Worm (Caenorhabditis elegans) whole organism, mixed stage, embryonic: ENCODE data around the gene Y69A2AR.46.

Source experiments
- M03D4.4 ChIP-seq: sonication (generic microtip); optimal IDR thresholded peaks from 2 replicates; lab custom pipeline; 2017; ENCODE audit warnings: mild to moderate bottlenecking, missing genetic modification characterization, missing compliant biosample characterization
- bed-3 ChIP-seq: fragments of 200-800 bp; sonication (Bioruptor generic); optimal IDR thresholded peaks from 3 replicates; lab custom pipeline; 2018; ENCODE audit warnings: mild to moderate bottlenecking, missing genetic modification characterization, moderate library complexity, missing compliant biosample characterization
- blmp-1 ChIP-seq: fragments of 150-350 bp; optimal IDR thresholded peaks from 2 replicates; lab custom pipeline; 2014; ENCODE audit warnings: missing biosample characterization, missing genetic modification characterization
- ceh-39 ChIP-seq: fragments of 150-350 bp; optimal IDR thresholded peaks from 2 replicates; lab custom pipeline; 2014; ENCODE audit warnings: missing biosample characterization, missing genetic modification characterization
- ceh-43 ChIP-seq: fragments of 200-800 bp; sonication (Bioruptor generic); optimal IDR thresholded peaks from 2 replicates; lab custom pipeline; 2018; ENCODE audit warnings: mild to moderate bottlenecking, missing genetic modification characterization, moderate library complexity, missing compliant biosample characterization
- ceh-83 ChIP-seq: fragments of 200-800 bp; sonication (Bioruptor generic); optimal IDR thresholded peaks from 2 replicates; lab custom pipeline; 2018; ENCODE audit warnings: mild to moderate bottlenecking, missing genetic modification characterization, missing compliant biosample characterization
- ces-1 ChIP-seq: fragments of 150-350 bp; optimal IDR thresholded peaks from 2 replicates; lab custom pipeline; 2014; ENCODE audit warnings: missing biosample characterization, missing genetic modification reagents, missing genetic modification characterization
- cnd-1 ChIP-seq: fragments of 200-800 bp; sonication (Bioruptor generic); optimal IDR thresholded peaks from 2 replicates; lab custom pipeline; 2018; ENCODE audit warnings: mild to moderate bottlenecking, missing genetic modification characterization, missing compliant biosample characterization
- elt-1 ChIP-seq: sonication (generic microtip); optimal IDR thresholded peaks from 2 replicates; lab custom pipeline; 2017; ENCODE audit warnings: missing genetic modification characterization, mild to moderate bottlenecking, missing compliant biosample characterization, antibody characterized with exemption, moderate library complexity, borderline replicate concordance; ENCODE audit not compliant: insufficient read depth
- elt-3 ChIP-seq: fragments of 150-350 bp; optimal IDR thresholded peaks from 2 replicates; lab custom pipeline; 2014; ENCODE audit warnings: missing biosample characterization, missing genetic modification characterization
- flh-1 ChIP-seq: fragments of 200-800 bp; sonication (Bioruptor generic); optimal IDR thresholded peaks from 2 replicates; lab custom pipeline; 2018; ENCODE audit warnings: mild to moderate bottlenecking, missing genetic modification characterization, moderate library complexity, missing compliant biosample characterization
- ham-2 ChIP-seq: fragments of 200-800 bp; sonication (Bioruptor generic); optimal IDR thresholded peaks from 2 replicates; lab custom pipeline; 2018; ENCODE audit warnings: mild to moderate bottlenecking, missing genetic modification characterization, missing compliant biosample characterization
- hlh-1 ChIP-seq: fragments of 150-350 bp; optimal IDR thresholded peaks from 2 replicates; lab custom pipeline; 2014; ENCODE audit warnings: missing biosample characterization, missing genetic modification reagents, missing genetic modification characterization
- lin-13 ChIP-seq: fragments of 150-350 bp; optimal IDR thresholded peaks from 2 replicates; lab custom pipeline; 2014; ENCODE audit warnings: missing biosample characterization, missing genetic modification characterization
- lsy-2 ChIP-seq: fragments of 150-350 bp; optimal IDR thresholded peaks from 2 replicates; lab custom pipeline; 2014; ENCODE audit warnings: missing biosample characterization, missing genetic modification characterization
- mep-1 ChIP-seq: fragments of 150-350 bp; optimal IDR thresholded peaks from 2 replicates; lab custom pipeline; 2017; ENCODE audit warnings: missing biosample characterization, missing genetic modification reagents, missing genetic modification characterization, inconsistent platforms
- mls-2 ChIP-seq: sonication (generic microtip); optimal IDR thresholded peaks from 2 replicates; lab custom pipeline; 2016; ENCODE audit warnings: mild to moderate bottlenecking, missing genetic modification characterization, moderate library complexity, missing compliant biosample characterization
- nhr-12 ChIP-seq: fragments of 150-350 bp; optimal IDR thresholded peaks from 2 replicates; lab custom pipeline; 2014; ENCODE audit warnings: missing biosample characterization, missing genetic modification characterization
- nhr-2 ChIP-seq: fragments of 150-350 bp; optimal IDR thresholded peaks from 2 replicates; lab custom pipeline; 2014; ENCODE audit warnings: missing biosample characterization, missing genetic modification characterization
- nhr-237 ChIP-seq: fragments of 150-350 bp; optimal IDR thresholded peaks from 2 replicates; lab custom pipeline; 2014; ENCODE audit warnings: missing biosample characterization, missing genetic modification characterization
- nhr-28 ChIP-seq: fragments of 150-350 bp; optimal IDR thresholded peaks from 2 replicates; lab custom pipeline; 2014; ENCODE audit warnings: missing biosample characterization, missing genetic modification characterization
- nhr-76 ChIP-seq: sonication (generic microtip); optimal IDR thresholded peaks from 2 replicates; lab custom pipeline; 2017; ENCODE audit warnings: missing biosample characterization, missing genetic modification characterization
- pha-4 ChIP-seq: fragments of 150-350 bp; optimal IDR thresholded peaks from 2 replicates; lab custom pipeline; 2018; ENCODE audit warnings: missing biosample characterization, missing genetic modification reagents, missing genetic modification characterization
- sem-2 ChIP-seq: fragments of 200-800 bp; sonication (Bioruptor generic); optimal IDR thresholded peaks from 2 replicates; lab custom pipeline; 2018; ENCODE audit warnings: mild to moderate bottlenecking, missing genetic modification characterization, missing compliant biosample characterization
- snpc-4 ChIP-seq: fragments of 150-350 bp; optimal IDR thresholded peaks from 2 replicates; lab custom pipeline; 2014; ENCODE audit warnings: missing biosample characterization, missing genetic modification characterization
- sptf-1 ChIP-seq: sonication (generic microtip); optimal IDR thresholded peaks from 2 replicates; lab custom pipeline; 2017; ENCODE audit warnings: mild to moderate bottlenecking, missing genetic modification characterization, moderate library complexity, missing compliant biosample characterization
- unc-120 ChIP-seq: sonication (generic microtip); optimal IDR thresholded peaks from 2 replicates; lab custom pipeline; 2017; ENCODE audit warnings: missing genetic modification characterization, missing compliant biosample characterization; ENCODE audit not compliant: poor library complexity, severe bottlenecking
- unc-62 ChIP-seq: fragments of 150-350 bp; optimal IDR thresholded peaks from 2 replicates; lab custom pipeline; 2014; ENCODE audit warnings: missing biosample characterization, missing genetic modification reagents, missing genetic modification characterization
- zip-8 ChIP-seq: fragments of 150-350 bp; optimal IDR thresholded peaks from 2 replicates; lab custom pipeline; 2014; ENCODE audit warnings: missing biosample characterization, missing genetic modification characterization
- ztf-11 ChIP-seq: fragments of 150-350 bp; optimal IDR thresholded peaks from 2 replicates; lab custom pipeline; 2014; ENCODE audit warnings: missing biosample characterization, missing genetic modification characterization

The Y69A2AR.46 gene

ce11 chrIV:2561358-2561757 lies at the start of gene Y69A2AR.46:
Gene Y69A2AR.46 (plus strand): TSS chrIV:2561658.
- TF ChIP-seq ham-2 (GFP tag; lab: Kevin White, UChicago) (no peak), lin-13 (tag; lab: Kevin White, UChicago) (no peak), mep-1 (tag; lab: Kevin White, UChicago) (no peak), ceh-39 (no peak), nhr-237 (tag; lab: Kevin White, UChicago) (no peak), nhr-12 (tag; lab: Kevin White, UChicago) (no peak), bed-3 (GFP tag; lab: Kevin White, UChicago) (no peak), zip-8 (no peak), lsy-2 (no peak), ztf-11 (tag; lab: Kevin White, UChicago) (no peak), hlh-1 (tag; lab: Kevin White, UChicago) (no peak), M03D4.4 (tag; lab: Kevin White, UChicago) (no peak)

DNA sequence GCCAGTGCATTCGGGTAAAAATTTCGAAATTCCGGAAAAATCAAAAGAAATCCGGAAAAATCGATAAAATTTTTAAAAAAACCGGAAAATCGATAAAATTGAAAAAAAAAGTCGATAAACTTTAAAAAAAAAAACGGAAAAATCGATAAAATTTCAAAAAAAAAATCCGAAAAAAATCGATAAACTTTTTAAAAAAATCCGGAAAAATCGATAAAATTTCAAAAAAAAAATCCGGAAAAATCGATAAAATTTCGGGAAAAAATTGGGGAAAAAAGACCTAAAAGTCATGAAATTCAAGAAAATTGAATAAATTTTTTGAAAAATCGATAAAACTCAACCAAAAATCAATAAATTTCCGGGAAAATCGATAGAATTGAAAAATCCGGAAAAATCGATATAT lies 34.6 kb upstream of the Y69A2AR.46 start:
- TF ChIP-seq M03D4.4 (tag; lab: Kevin White, UChicago), result no peak

DNA sequence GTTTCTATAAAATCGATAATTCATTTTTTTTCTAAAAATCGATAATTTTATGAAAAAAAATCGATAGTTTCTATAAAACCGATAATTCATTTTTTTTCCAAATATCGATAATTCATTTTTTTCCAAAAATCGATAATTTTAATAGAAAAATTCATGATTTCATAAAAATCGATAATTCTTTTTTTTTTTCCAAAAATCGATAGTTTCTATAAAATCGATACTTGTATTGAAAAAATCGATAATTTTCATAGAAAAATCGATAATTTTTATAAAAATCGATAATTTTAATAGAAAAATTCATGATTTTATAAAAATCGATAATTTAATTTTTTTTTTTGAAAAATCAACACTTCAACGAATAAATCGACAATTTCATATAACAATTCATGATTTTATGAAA lies 32.2 kb upstream of the Y69A2AR.46 start:
- TF ChIP-seq nhr-28 (tag; lab: Kevin White, UChicago) (no peak), nhr-12 (tag; lab: Kevin White, UChicago) (no peak), ceh-39 (no peak), nhr-2 (no peak), snpc-4 (tag; lab: Kevin White, UChicago) (no peak), cnd-1 (tag; lab: Kevin White, UChicago) (no peak), hlh-1 (tag; lab: Kevin White, UChicago) (no peak)

ce11 chrIV:2530285-2530684 lies 31.2 kb upstream of the Y69A2AR.46 start:
- TF ChIP-seq blmp-1, result no peak
- no peak for TF ChIP-seq M03D4.4 (tag; lab: Kevin White, UChicago)
- no peak for TF ChIP-seq ceh-43 (GFP tag; lab: Kevin White, UChicago)
- TF ChIP-seq ham-2 (GFP tag; lab: Kevin White, UChicago), result no peak
- no peak for TF ChIP-seq bed-3 (GFP tag; lab: Kevin White, UChicago)
- TF ChIP-seq elt-1 (tag; lab: Kevin White, UChicago), result no peak
- no peak for TF ChIP-seq ceh-83 (GFP tag; lab: Kevin White, UChicago)
- no peak for TF ChIP-seq sem-2
- TF ChIP-seq nhr-76 (tag; lab: Kevin White, UChicago), result no peak
- no peak for TF ChIP-seq unc-120
- no peak for TF ChIP-seq elt-3 (tag; lab: Kevin White, UChicago)
- no peak for TF ChIP-seq snpc-4 (tag; lab: Kevin White, UChicago)
- TF ChIP-seq nhr-2, result no peak
- TF ChIP-seq lsy-2, result no peak
- TF ChIP-seq mls-2, result no peak
- TF ChIP-seq unc-62, result no peak
- no peak for TF ChIP-seq ztf-11 (tag; lab: Kevin White, UChicago)

ce11 chrIV:2537741-2538140 lies 23.7 kb upstream of the Y69A2AR.46 start:
- TF ChIP-seq pha-4 (no peak), elt-3 (tag; lab: Kevin White, UChicago) (no peak), ces-1 (peak; percentile 89), bed-3 (GFP tag; lab: Kevin White, UChicago) (no peak)
- TF ChIP-seq, all 35 proteins: peak for 1

ce11 chrIV:2542001-2542400 lies 19.5 kb upstream of the Y69A2AR.46 start, which contains the start of gene sprr-3:
Gene sprr-3 (plus strand): TSS chrIV:2542301.
- TF ChIP-seq ceh-39, result no peak
- no peak for TF ChIP-seq zip-8
- TF ChIP-seq lin-13 (tag; lab: Kevin White, UChicago), result no peak
- TF ChIP-seq sptf-1 (tag; lab: Kevin White, UChicago), result no peak
- no peak for TF ChIP-seq flh-1
- no peak for TF ChIP-seq nhr-28 (tag; lab: Kevin White, UChicago)
